Fruit fly (Drosophila melanogaster): ENCODE data around the gene CG33285.
A peak's percentile ranks its signal among the peaks of the same experiment; 100 is the strongest.

DNA sequence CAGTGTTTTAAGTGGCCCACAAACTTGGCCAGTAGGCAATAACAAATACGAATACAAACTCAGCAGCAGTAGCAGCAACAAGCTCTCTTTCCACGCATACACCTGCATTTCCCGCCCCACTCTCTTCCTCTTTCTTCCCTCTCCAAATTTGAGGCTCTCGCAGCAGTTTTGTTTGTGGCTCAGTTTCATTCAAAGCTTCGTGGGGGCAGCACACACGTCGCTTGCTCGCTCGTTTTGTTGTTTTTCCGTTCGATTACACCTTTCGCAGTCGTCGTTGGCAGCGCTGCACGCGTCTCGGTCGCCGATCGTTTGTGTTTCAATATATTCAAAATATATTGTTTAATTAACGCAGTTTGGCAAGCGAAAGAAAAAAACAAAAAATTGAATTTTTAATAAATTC is 30.1 kb downstream of the CG33285 start:
- TF ChIP-seq CG34367 (tag; optimal IDR thresholded peaks at IDR 0.05) (no peak), Pif1A (GFP tag; optimal IDR thresholded peaks at IDR 0.05) (peak; percentile 19), EcR (GFP tag; optimal IDR thresholded peaks at IDR 0.05) (peak; percentile 48), CG10348 (GFP tag; IDR thresholded peaks at IDR 0.05) (no peak), Ets98B (GFP tag; IDR thresholded peaks at IDR 0.05) (peak; percentile 65; the same call in 1 of the 2 replicates), D1 (tag; optimal IDR thresholded peaks at IDR 0.05) (no peak), Pif1B (GFP tag; optimal IDR thresholded peaks at IDR 0.05) (peak; percentile 40), fd96Ca (GFP tag; IDR thresholded peaks at IDR 0.05) (peak; percentile 48; the same call in 1 of the 3 replicates), CG4496 (GFP tag; IDR thresholded peaks at IDR 0.05) (peak; percentile 67), Snoo (tag; optimal IDR thresholded peaks at IDR 0.05) (no peak), CG17806 (tag; optimal IDR thresholded peaks at IDR 0.05) (no peak), gl (tag; optimal IDR thresholded peaks at IDR 0.05) (peak; percentile 12), CG12605 (GFP tag; IDR thresholded peaks at IDR 0.05) (peak; percentile 63; the same call in 1 of the 2 replicates), CG32121 (GFP tag; IDR thresholded peaks at IDR 0.05) (no peak)

All from whole organism, pupa.